Worm (Caenorhabditis elegans) whole organism, midembryonic: Measurements from ENCODE around the gene lido-5.

Experiments used
- flt-1 ChIP-seq: fragments of 200-800 bp; sonication (Bioruptor generic); IDR thresholded peaks from 2 replicates; pipeline ENCODE4 v1.3.6; 2022; ENCODE audit warnings: missing genetic modification characterization, missing compliant biosample characterization
- klf-2 ChIP-seq: fragments of 200-800 bp; sonication (Bioruptor generic); conservative IDR thresholded peaks from 2 replicates; pipeline ENCODE4 v1.3.6; 2022; ENCODE audit warnings: missing genetic modification reagents, missing genetic modification characterization, missing compliant biosample characterization
- tab-1 ChIP-seq: fragments of 200-800 bp; sonication (Bioruptor generic); IDR thresholded peaks from 2 replicates; pipeline ENCODE4 v1.3.6; 2022; ENCODE audit warnings: missing genetic modification characterization, missing compliant biosample characterization
- ztf-29 ChIP-seq: fragments of 200-800 bp; sonication (Bioruptor generic); IDR thresholded peaks from 2 replicates; pipeline ENCODE4 v1.3.6; 2022; ENCODE audit warnings: missing genetic modification reagents, missing genetic modification characterization, missing compliant biosample characterization

DNA sequence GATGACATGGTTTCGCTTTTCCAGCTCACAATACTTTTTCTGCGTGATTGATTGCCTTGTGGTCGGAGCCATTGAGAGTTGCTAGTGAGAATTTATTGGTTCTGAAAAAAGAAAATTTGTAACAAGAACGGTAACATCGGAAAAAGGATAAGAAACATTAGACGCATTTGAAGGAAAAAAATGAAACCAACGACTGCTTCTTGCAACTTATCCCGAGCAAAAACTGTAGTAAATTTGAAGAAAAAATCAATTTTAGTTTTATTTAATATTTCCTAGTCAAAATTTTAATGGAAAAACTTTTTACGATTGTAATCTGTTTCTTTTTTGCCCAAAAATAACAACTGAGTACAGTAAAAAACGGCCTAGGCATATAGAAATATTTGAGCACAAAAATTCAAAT, 2.8 kb downstream of the lido-5 start, which contains the start of gene lido-4:
- TF ChIP-seq klf-2 (GFP tag; lab: Robert Waterston, UW) (no peak), tab-1 (GFP tag; lab: Robert Waterston, UW) (no peak), flt-1 (GFP tag; lab: Robert Waterston, UW) (no peak), ztf-29 (GFP tag; lab: Robert Waterston, UW) (no peak)
